Worm (Caenorhabditis elegans) whole organism, early embryonic: ENCODE data around the gene him-18.

Experiments used
- F13C5.2 ChIP-seq: sonication (generic microtip); optimal IDR thresholded peaks from 2 replicates; lab custom pipeline; 2017; ENCODE audit warnings: mild to moderate bottlenecking, missing genetic modification characterization, inconsistent platforms, missing compliant biosample characterization
- aly-1 ChIP-seq: sonication (generic microtip); optimal IDR thresholded peaks from 2 replicates; lab custom pipeline; 2016; ENCODE audit warnings: missing genetic modification characterization, missing compliant biosample characterization
- ama-1 ChIP-seq: fragments of 150-350 bp; optimal IDR thresholded peaks from 2 replicates; lab custom pipeline; 2014
- ceh-36 ChIP-seq: sonication (generic microtip); optimal IDR thresholded peaks from 2 replicates; lab custom pipeline; 2016; ENCODE audit warnings: missing genetic modification characterization, inconsistent platforms, missing compliant biosample characterization
- ets-7 ChIP-seq: sonication (generic microtip); optimal IDR thresholded peaks from 2 replicates; lab custom pipeline; 2016; ENCODE audit warnings: missing genotype, missing genetic modification characterization, missing compliant biosample characterization
- hmbx-1 ChIP-seq: sonication (generic microtip); optimal IDR thresholded peaks from 2 replicates; lab custom pipeline; 2016; ENCODE audit warnings: mild to moderate bottlenecking, missing genetic modification characterization, missing compliant biosample characterization
- hnd-1 ChIP-seq: sonication (generic microtip); optimal IDR thresholded peaks from 2 replicates; lab custom pipeline; 2016; ENCODE audit warnings: missing genetic modification characterization, missing compliant biosample characterization
- pes-1 ChIP-seq: fragments of 200-800 bp; sonication (Bioruptor generic); IDR thresholded peaks from 2 replicates; pipeline ENCODE4 v1.3.6; 2022; ENCODE audit warnings: missing genetic modification reagents, missing genetic modification characterization, missing compliant biosample characterization
- scrt-1 ChIP-seq: fragments of 200-800 bp; sonication (Bioruptor generic); IDR thresholded peaks from 2 replicates; pipeline ENCODE4 v1.3.6; 2022; ENCODE audit warnings: missing genetic modification characterization, missing compliant biosample characterization
- sea-1 ChIP-seq: fragments of 200-800 bp; sonication (Bioruptor generic); conservative IDR thresholded peaks from 2 replicates; pipeline ENCODE4 v1.3.6; 2022; ENCODE audit warnings: missing genetic modification characterization, missing compliant biosample characterization
- tbx-11 ChIP-seq: fragments of 200-800 bp; sonication (Bioruptor generic); IDR thresholded peaks from 2 replicates; pipeline ENCODE4 v1.3.6; 2022; ENCODE audit warnings: missing genetic modification characterization, missing compliant biosample characterization
- tbx-37 ChIP-seq: fragments of 200-800 bp; sonication (Bioruptor generic); conservative IDR thresholded peaks from 2 replicates; pipeline ENCODE4 v1.3.6; 2022; ENCODE audit warnings: missing genetic modification reagents, missing genetic modification characterization, missing compliant biosample characterization
- tra-4 ChIP-seq: sonication (generic microtip); optimal IDR thresholded peaks from 2 replicates; lab custom pipeline; 2017; ENCODE audit warnings: missing genetic modification characterization, missing compliant biosample characterization

DNA sequence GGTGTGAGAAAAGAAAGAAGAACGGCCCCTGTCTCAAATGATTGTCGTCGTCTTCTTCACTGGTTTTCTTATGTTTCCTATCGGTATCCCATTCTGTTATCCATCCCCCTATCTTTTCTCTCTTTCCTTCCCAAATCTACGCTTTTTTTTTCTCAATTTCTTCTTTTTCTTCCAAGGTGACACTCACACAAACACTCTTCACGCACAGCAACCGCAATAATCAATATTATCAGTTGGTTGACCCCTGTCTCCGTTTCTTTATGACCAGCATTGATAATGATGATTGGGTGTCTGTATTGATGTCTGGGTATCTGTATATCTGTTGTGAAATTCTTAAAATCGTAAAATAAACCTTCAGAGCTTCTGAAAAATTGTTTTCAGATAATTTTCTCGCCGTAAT is 25.8 kb upstream of the him-18 start:
- TF ChIP-seq scrt-1 (no peak), ceh-36 (tag; lab: Kevin White, UChicago) (no peak), tbx-37 (GFP tag; lab: Robert Waterston, UW) (no peak), hmbx-1 (tag; lab: Kevin White, UChicago) (no peak), ama-1 (no peak), tbx-11 (GFP tag; lab: Robert Waterston, UW) (no peak), F13C5.2 (tag; lab: Kevin White, UChicago) (no peak), pes-1 (GFP tag; lab: Robert Waterston, UW) (no peak), hnd-1 (tag; lab: Kevin White, UChicago) (no peak), aly-1 (tag; lab: Kevin White, UChicago) (no peak), tra-4 (no peak), sea-1 (GFP tag; lab: Robert Waterston, UW) (no peak), ets-7 (tag; lab: Kevin White, UChicago) (no peak)
